Fruit fly (Drosophila melanogaster) whole organism, embryonic: ENCODE measurements around the gene mRpS7.

Experiments
- Atf3 ChIP-seq: fragments of 200-800 bp; sonication (Bioruptor generic); optimal IDR thresholded peaks from 3 replicates; lab custom pipeline; 2016; ENCODE audit warnings: missing biosample characterization, missing genetic modification characterization
- Bteb2 ChIP-seq: fragments of 200-800 bp; sonication (Bioruptor generic); optimal IDR thresholded peaks from 2 replicates; lab custom pipeline; 2016; ENCODE audit warnings: missing biosample characterization, missing genetic modification characterization
- CG10366 ChIP-seq: fragments of 200-800 bp; sonication (Bioruptor generic); IDR thresholded peaks from 2 replicates; pipeline ENCODE4 v1.3.6; 2022; ENCODE audit warnings: missing biosample characterization, missing genetic modification characterization
- CG12219 ChIP-seq: fragments of 200-800 bp; sonication (Bioruptor generic); optimal IDR thresholded peaks from 3 replicates; lab custom pipeline; 2018; ENCODE audit warnings: missing biosample characterization, mild to moderate bottlenecking, missing genetic modification characterization
- CG12659 ChIP-seq: fragments of 200-800 bp; sonication (Bioruptor generic); optimal IDR thresholded peaks from 3 replicates; lab custom pipeline; 2017; ENCODE audit warnings: mild to moderate bottlenecking, missing biosample characterization, missing genetic modification reagents, missing genetic modification characterization
- CG1603 ChIP-seq: fragments of 200-800 bp; sonication (Bioruptor generic); optimal IDR thresholded peaks from 2 replicates; lab custom pipeline; 2019; ENCODE audit warnings: missing biosample characterization, mild to moderate bottlenecking, missing genetic modification characterization, moderate library complexity
- CG17912 ChIP-seq: fragments of 200-800 bp; sonication (Bioruptor generic); optimal IDR thresholded peaks from 2 replicates; lab custom pipeline; 2018; ENCODE audit warnings: missing biosample characterization, mild to moderate bottlenecking, missing genetic modification characterization
- CG2116 ChIP-seq: fragments of 200-800 bp; sonication (Bioruptor generic); optimal IDR thresholded peaks from 3 replicates; lab custom pipeline; 2018; ENCODE audit warnings: missing biosample characterization, mild to moderate bottlenecking, missing genetic modification characterization
- CG2202 ChIP-seq: fragments of 200-800 bp; sonication (Bioruptor generic); optimal IDR thresholded peaks from 2 replicates; lab custom pipeline; 2018; ENCODE audit warnings: missing biosample characterization, mild to moderate bottlenecking, missing genetic modification characterization
- CG30020 ChIP-seq: fragments of 200-800 bp; optimal IDR thresholded peaks from 2 replicates; lab custom pipeline; 2019; ENCODE audit warnings: missing biosample characterization, mild to moderate bottlenecking, missing genetic modification characterization, moderate library complexity
- CG31365 ChIP-seq: fragments of 200-800 bp; sonication (Bioruptor generic); optimal IDR thresholded peaks from 2 replicates; lab custom pipeline; 2018; ENCODE audit warnings: missing biosample characterization, mild to moderate bottlenecking, missing genetic modification characterization
- CG3281 ChIP-seq: fragments of 200-800 bp; sonication (Bioruptor generic); optimal IDR thresholded peaks from 3 replicates; lab custom pipeline; 2017; ENCODE audit warnings: missing biosample characterization, mild to moderate bottlenecking, missing genetic modification characterization
- CG33213 ChIP-seq: fragments of 200-800 bp; sonication (Bioruptor generic); optimal IDR thresholded peaks from 3 replicates; lab custom pipeline; 2016; ENCODE audit warnings: missing biosample characterization, missing genetic modification characterization
- CG34422 ChIP-seq: fragments of 200-800 bp; sonication (Bioruptor generic); IDR thresholded peaks from 3 replicates; pipeline ENCODE4 v1.3.6; 2022; ENCODE audit warnings: missing biosample characterization, missing genetic modification characterization
- CG4424 ChIP-seq: fragments of 200-800 bp; sonication (Bioruptor generic); optimal IDR thresholded peaks from 3 replicates; lab custom pipeline; 2016; ENCODE audit warnings: missing biosample characterization, missing genetic modification characterization
- CG4617 ChIP-seq: fragments of 200-800 bp; sonication (Bioruptor generic); optimal IDR thresholded peaks from 3 replicates; lab custom pipeline; 2016; ENCODE audit warnings: missing biosample characterization, missing genetic modification characterization, borderline replicate concordance
- CG5245 ChIP-seq: fragments of 200-800 bp; sonication (Bioruptor generic); optimal IDR thresholded peaks from 3 replicates; lab custom pipeline; 2016; ENCODE audit warnings: missing biosample characterization, missing genetic modification characterization
- CG6689 ChIP-seq: fragments of 200-800 bp; sonication (Bioruptor generic); IDR thresholded peaks from 2 replicates; pipeline ENCODE4 v1.3.6; 2022; ENCODE audit warnings: missing biosample characterization, missing genetic modification characterization
- CG8089 ChIP-seq: fragments of 200-800 bp; sonication (Bioruptor generic); optimal IDR thresholded peaks from 3 replicates; lab custom pipeline; 2016; ENCODE audit warnings: missing biosample characterization, missing genetic modification characterization
- CG9437 ChIP-seq: fragments of 200-800 bp; sonication (Bioruptor generic); optimal IDR thresholded peaks from 2 replicates; lab custom pipeline; 2018; ENCODE audit warnings: missing biosample characterization, mild to moderate bottlenecking, missing genetic modification characterization
- Deaf1 ChIP-seq: fragments of 200-800 bp; optimal IDR thresholded peaks from 3 replicates; lab custom pipeline; 2019; ENCODE audit warnings: missing biosample characterization, mild to moderate bottlenecking, missing genetic modification characterization, moderate library complexity
- Dip3 ChIP-seq: fragments of 200-800 bp; sonication (Bioruptor generic); optimal IDR thresholded peaks from 3 replicates; lab custom pipeline; 2016; ENCODE audit warnings: missing biosample characterization, missing genetic modification characterization
- E2f1 ChIP-seq: fragments of 200-800 bp; sonication (Bioruptor generic); IDR thresholded peaks from 2 replicates; pipeline ENCODE4 v1.3.6; 2022; ENCODE audit warnings: missing biosample characterization, missing genetic modification characterization
- Ets65A ChIP-seq: fragments of 200-800 bp; sonication (Bioruptor generic); peaks from one replicate; lab custom pipeline; 2016; ENCODE audit warnings: missing biosample characterization, missing genetic modification characterization
- Fer1 ChIP-seq: fragments of 200-800 bp; sonication (Bioruptor generic); optimal IDR thresholded peaks from 2 replicates; lab custom pipeline; 2017; ENCODE audit warnings: missing biosample characterization, mild to moderate bottlenecking, missing genetic modification characterization
- H15 ChIP-seq: fragments of 200-800 bp; sonication (Bioruptor generic); IDR thresholded peaks from 3 replicates; pipeline ENCODE4 v1.3.6; 2022; ENCODE audit warnings: missing biosample characterization, missing genetic modification characterization
- Hr3 ChIP-seq: fragments of 200-800 bp; sonication (Bioruptor generic); optimal IDR thresholded peaks from 3 replicates; lab custom pipeline; 2016; ENCODE audit warnings: missing biosample characterization, missing genetic modification characterization
- MTF-1 ChIP-seq: fragments of 200-800 bp; sonication (Bioruptor generic); optimal IDR thresholded peaks from 2 replicates; lab custom pipeline; 2018; ENCODE audit warnings: missing biosample characterization, mild to moderate bottlenecking, missing genetic modification characterization, borderline replicate concordance
- Sry-δ ChIP-seq: fragments of 200-800 bp; sonication (Bioruptor generic); optimal IDR thresholded peaks from 2 replicates; lab custom pipeline; 2016; ENCODE audit warnings: missing biosample characterization, missing genetic modification characterization
- Xrp1 ChIP-seq: fragments of 200-800 bp; sonication (Bioruptor generic); IDR thresholded peaks from 2 replicates; pipeline ENCODE4 v1.3.6; 2022; ENCODE audit warnings: missing biosample characterization, missing genetic modification characterization
- YL-1 ChIP-seq: fragments of 200-800 bp; sonication (Bioruptor generic); optimal IDR thresholded peaks from 3 replicates; lab custom pipeline; 2017; ENCODE audit warnings: missing biosample characterization, mild to moderate bottlenecking, missing genetic modification characterization
- al ChIP-seq: fragments of 200-800 bp; sonication (Bioruptor generic); IDR thresholded peaks from 2 replicates; pipeline ENCODE4 v1.3.6; 2022; ENCODE audit warnings: missing biosample characterization, missing genetic modification characterization
- ash1 ChIP-seq: fragments of 200-800 bp; sonication (Bioruptor generic); optimal IDR thresholded peaks from 2 replicates; lab custom pipeline; 2018; ENCODE audit warnings: missing biosample characterization, mild to moderate bottlenecking, missing genetic modification characterization
- dan ChIP-seq: fragments of 200-800 bp; sonication (Bioruptor generic); IDR thresholded peaks from 2 replicates; pipeline ENCODE4 v1.3.6; 2022; ENCODE audit warnings: missing biosample characterization, missing genetic modification characterization
- dati ChIP-seq: fragments of 200-800 bp; sonication (Bioruptor generic); IDR thresholded peaks from 2 replicates; pipeline ENCODE4 v1.3.6; 2022; ENCODE audit warnings: missing biosample characterization, missing genetic modification characterization
- dpn ChIP-seq, 2 experiments: fragments of 200-800 bp; sonication (Bioruptor generic); optimal IDR thresholded peaks; 3 replicates each; lab custom pipeline; 2016; ENCODE audit warnings: missing biosample characterization in 2 of 2, missing genetic modification characterization in 2 of 2
- dysf ChIP-seq: fragments of 200-800 bp; sonication (Bioruptor generic); IDR thresholded peaks from 3 replicates; pipeline ENCODE4 v1.3.6; 2022; ENCODE audit warnings: missing biosample characterization, missing genetic modification characterization
- fru ChIP-seq: fragments of >200 bp; optimal IDR thresholded peaks from 2 replicates; lab custom pipeline; 2017
- gfzf ChIP-seq: fragments of 200-800 bp; sonication (Bioruptor generic); optimal IDR thresholded peaks from 2 replicates; lab custom pipeline; 2016; ENCODE audit warnings: missing biosample characterization, mild to moderate bottlenecking, missing genetic modification characterization, moderate library complexity
- grau ChIP-seq: fragments of 200-800 bp; optimal IDR thresholded peaks from 3 replicates; lab custom pipeline; 2019; ENCODE audit warnings: missing biosample characterization, mild to moderate bottlenecking, missing genetic modification characterization, moderate library complexity
- hbn ChIP-seq: fragments of 200-800 bp; sonication (Bioruptor generic); IDR thresholded peaks from 2 replicates; pipeline ENCODE4 v1.3.6; 2022; ENCODE audit warnings: missing biosample characterization, missing genetic modification characterization; ENCODE audit not compliant: partially characterized antibody
- hth ChIP-seq: fragments of >200 bp; optimal IDR thresholded peaks from 2 replicates; lab custom pipeline; 2017; ENCODE audit warnings: inconsistent platforms
- jumu ChIP-seq: fragments of 200-800 bp; sonication (Bioruptor generic); optimal IDR thresholded peaks from 3 replicates; lab custom pipeline; 2016; ENCODE audit warnings: missing biosample characterization, missing genetic modification characterization
- lilli ChIP-seq: fragments of 200-800 bp; sonication (Bioruptor generic); optimal IDR thresholded peaks from 3 replicates; lab custom pipeline; 2016; ENCODE audit warnings: missing biosample characterization, missing genetic modification characterization
- lov ChIP-seq, 2 experiments: fragments of 200-800 bp in 1 of 2; fragments of >200 bp in 1 of 2; sonication (Bioruptor generic) in 1 of 2; IDR thresholded peaks in 1 of 2; optimal IDR thresholded peaks in 1 of 2; 2 replicates in 1 of 2; 3 replicates in 1 of 2; pipeline versions ENCODE4 v1.3.6 to Lab custom; 2017 to 2022; ENCODE audit warnings: missing biosample characterization in 1 of 2, missing genetic modification characterization in 1 of 2
- nau ChIP-seq: fragments of 200-800 bp; sonication (Bioruptor generic); optimal IDR thresholded peaks from 3 replicates; lab custom pipeline; 2017; ENCODE audit warnings: missing biosample characterization, mild to moderate bottlenecking, missing genetic modification characterization, missing genetic modification reagents
- pita ChIP-seq: fragments of 200-800 bp; sonication (Bioruptor generic); optimal IDR thresholded peaks from 2 replicates; lab custom pipeline; 2017; ENCODE audit warnings: missing biosample characterization, mild to moderate bottlenecking, missing genetic modification characterization
- psq ChIP-seq: fragments of 200-800 bp; sonication (Bioruptor generic); optimal IDR thresholded peaks from 2 replicates; lab custom pipeline; 2017; ENCODE audit warnings: missing biosample characterization, missing genetic modification characterization
- sd ChIP-seq: fragments of 200-800 bp; sonication (Bioruptor generic); optimal IDR thresholded peaks from 3 replicates; lab custom pipeline; 2018; ENCODE audit warnings: missing biosample characterization, mild to moderate bottlenecking, missing genetic modification characterization, moderate library complexity
- tap ChIP-seq: fragments of 200-800 bp; optimal IDR thresholded peaks from 3 replicates; lab custom pipeline; 2019; ENCODE audit warnings: missing biosample characterization, mild to moderate bottlenecking, missing genetic modification characterization, moderate library complexity
- unc-4 ChIP-seq: fragments of 200-800 bp; sonication (Bioruptor generic); IDR thresholded peaks from 2 replicates; pipeline ENCODE4 v1.3.6; 2022; ENCODE audit warnings: missing biosample characterization, missing genetic modification characterization; ENCODE audit not compliant: partially characterized antibody
- usp ChIP-seq: fragments of >200 bp; optimal IDR thresholded peaks from 2 replicates; lab custom pipeline; 2017; ENCODE audit warnings: missing biosample characterization, missing genetic modification characterization

Gene mRpS7

DNA sequence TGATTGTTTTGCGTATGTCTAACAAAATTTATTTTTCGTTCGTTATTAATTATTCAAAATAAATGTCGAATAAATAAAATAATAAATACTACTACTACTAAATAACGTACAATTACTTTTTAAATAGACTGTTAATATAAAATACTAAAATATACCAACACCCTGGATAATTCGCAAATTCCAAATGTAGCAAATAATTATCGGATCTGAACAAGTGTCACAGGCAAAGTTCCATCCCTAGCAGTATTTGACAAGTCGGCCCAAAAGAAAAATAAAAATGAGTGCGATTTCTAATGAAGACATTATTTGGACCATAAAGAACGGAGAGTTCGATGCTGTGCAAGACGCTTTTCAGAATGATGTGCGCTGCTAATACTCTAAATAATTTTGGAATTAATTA is 45.1 kb upstream of the mRpS7 start, which contains the start of gene CG31715 (continued):
- TF ChIP-seq usp (no peak), lilli (GFP tag; lab: Kevin White, UChicago) (peak; percentile 24), Dip3 (GFP tag; lab: Kevin White, UChicago) (no peak), grau (tag; lab: Kevin White, UChicago) (peak; percentile 38), Fer1 (no peak), Ets65A (GFP tag; lab: Kevin White, UChicago) (peak; percentile 51), dysf (GFP tag; lab: Robert Waterston, UW) (no peak), hbn (GFP tag; lab: Robert Waterston, UW) (peak; percentile 42; the same call in 1 of the 2 replicates), Deaf1 (no peak), CG2202 (no peak), dati (GFP tag; lab: Robert Waterston, UW) (no peak), CG10366 (no peak), psq (GFP tag; lab: Kevin White, UChicago) (no peak), CG6689 (GFP tag; lab: Robert Waterston, UW) (no peak), CG2116 (GFP tag; lab: Kevin White, UChicago) (peak; percentile 39), CG17912 (no peak), Atf3 (GFP tag; lab: Kevin White, UChicago) (no peak), H15 (GFP tag; lab: Robert Waterston, UW) (no peak), CG33213 (GFP tag; lab: Kevin White, UChicago) (no peak), CG12219 (GFP tag; lab: Kevin White, UChicago) (no peak), Bteb2 (GFP tag; lab: Kevin White, UChicago) (no peak), CG5245 (GFP tag; lab: Kevin White, UChicago) (no peak), fru (lab: Kevin White, UChicago) (no peak), CG1603 (tag; lab: Kevin White, UChicago) (peak; percentile 35), CG8089 (GFP tag; lab: Kevin White, UChicago) (no peak), CG31365 (tag; lab: Kevin White, UChicago) (no peak), jumu (GFP tag; lab: Kevin White, UChicago) (no peak), CG9437 (GFP tag; lab: Kevin White, UChicago) (no peak), gfzf (peak; percentile 34), unc-4 (GFP tag; lab: Robert Waterston, UW) (peak; percentile 45; the same call in 1 of the 2 replicates), al (no peak), dan (GFP tag; lab: Robert Waterston, UW) (no peak), Sry-δ (GFP tag; lab: Kevin White, UChicago) (peak; percentile 73), hth (lab: Kevin White, UChicago) (no peak), CG4424 (no peak), ash1 (GFP tag; lab: Kevin White, UChicago) (no peak), CG34422 (GFP tag; lab: Robert Waterston, UW) (no peak; the same call in 2 of the 3 replicates), CG30020 (tag; lab: Kevin White, UChicago) (peak; percentile 78), YL-1 (GFP tag; lab: Kevin White, UChicago) (peak; percentile 21), Hr3 (GFP tag; lab: Kevin White, UChicago) (peak; percentile 37), tap (tag; lab: Kevin White, UChicago) (no peak), pita (GFP tag; lab: Kevin White, UChicago) (no peak), nau (GFP tag; lab: Kevin White, UChicago) (no peak), E2f1 (GFP tag; lab: Robert Waterston, UW) (no peak), CG3281 (GFP tag; lab: Kevin White, UChicago) (no peak), CG12659 (GFP tag; lab: Kevin White, UChicago) (peak; percentile 23), sd (peak; percentile 87), Xrp1 (GFP tag; lab: Robert Waterston, UW) (0 out of 2 replicates have a peak, but pooled peaks have one; percentile 22), lov (optimal IDR thresholded peaks at IDR 0.05; lab: Kevin White, UChicago) (no peak), lov (GFP tag; IDR thresholded peaks at IDR 0.05; lab: Robert Waterston, UW) (no peak), dpn (GFP tag; optimal IDR thresholded peaks at IDR 0.05; lab: Kevin White, UChicago) (peak in 1 of 2 experiments; percentile 41), MTF-1 (GFP tag; lab: Kevin White, UChicago) (no peak), CG4617 (GFP tag; lab: Kevin White, UChicago) (no peak)
